Worm (Caenorhabditis elegans) whole organism, midembryonic: ENCODE measurements around the gene npp-10.

ENCODE experiments used
- T22C8.4 ChIP-seq: fragments of 200-800 bp; sonication (Bioruptor generic); IDR thresholded peaks from 2 replicates; pipeline ENCODE4 v1.3.6; 2022; ENCODE audit warnings: missing genetic modification characterization, missing compliant biosample characterization
- cog-1 ChIP-seq: sonication (generic microtip); optimal IDR thresholded peaks from 2 replicates; lab custom pipeline; 2016; ENCODE audit warnings: missing genetic modification characterization, missing compliant biosample characterization
- flt-1 ChIP-seq: fragments of 200-800 bp; sonication (Bioruptor generic); IDR thresholded peaks from 2 replicates; pipeline ENCODE4 v1.3.6; 2022; ENCODE audit warnings: missing genetic modification characterization, missing compliant biosample characterization
- klf-2 ChIP-seq: fragments of 200-800 bp; sonication (Bioruptor generic); conservative IDR thresholded peaks from 2 replicates; pipeline ENCODE4 v1.3.6; 2022; ENCODE audit warnings: missing genetic modification reagents, missing genetic modification characterization, missing compliant biosample characterization
- med-1 ChIP-seq: sonication (generic microtip); optimal IDR thresholded peaks from 2 replicates; lab custom pipeline; 2017; ENCODE audit warnings: missing genetic modification characterization, mild to moderate bottlenecking, missing compliant biosample characterization, antibody characterized with exemption, missing genetic modification reagents; ENCODE audit not compliant: insufficient read depth
- ref-1 ChIP-seq: fragments of 200-800 bp; sonication (Bioruptor generic); conservative IDR thresholded peaks from 2 replicates; pipeline ENCODE4 v1.3.6; 2022; ENCODE audit warnings: missing genetic modification reagents, missing genetic modification characterization, missing compliant biosample characterization
- tab-1 ChIP-seq: fragments of 200-800 bp; sonication (Bioruptor generic); IDR thresholded peaks from 2 replicates; pipeline ENCODE4 v1.3.6; 2022; ENCODE audit warnings: missing genetic modification characterization, missing compliant biosample characterization
- ztf-23 ChIP-seq: fragments of 200-800 bp; sonication (Bioruptor generic); IDR thresholded peaks from 2 replicates; pipeline ENCODE4 v1.3.6; 2022; ENCODE audit warnings: missing genetic modification reagents, missing genetic modification characterization, missing compliant biosample characterization
- ztf-29 ChIP-seq: fragments of 200-800 bp; sonication (Bioruptor generic); IDR thresholded peaks from 2 replicates; pipeline ENCODE4 v1.3.6; 2022; ENCODE audit warnings: missing genetic modification reagents, missing genetic modification characterization, missing compliant biosample characterization

npp-10 gene

ce11 chrIII:5981407-5981806 lies 38.0 kb downstream of the npp-10 start:
- TF ChIP-seq klf-2 (GFP tag; lab: Robert Waterston, UW): no peak
- TF ChIP-seq cog-1: no peak
- TF ChIP-seq ztf-23 (GFP tag; lab: Robert Waterston, UW): no peak
- no peak for TF ChIP-seq flt-1 (GFP tag; lab: Robert Waterston, UW)
- TF ChIP-seq ztf-29 (GFP tag; lab: Robert Waterston, UW): no peak

- no peak for TF ChIP-seq tab-1 (GFP tag; lab: Robert Waterston, UW)
- no peak for TF ChIP-seq flt-1 (GFP tag; lab: Robert Waterston, UW)
- TF ChIP-seq cog-1: no peak
- TF ChIP-seq med-1 (GFP tag; lab: Kevin White, UChicago): no peak
- no peak for TF ChIP-seq T22C8.4 (GFP tag; lab: Robert Waterston, UW)
These were observed 39.0 kb downstream of the npp-10 start for ce11 chrIII:5980274-5980918.

- TF ChIP-seq flt-1 (GFP tag; lab: Robert Waterston, UW): no peak
- no peak for TF ChIP-seq med-1 (GFP tag; lab: Kevin White, UChicago)
- TF ChIP-seq cog-1: no peak
- no peak for TF ChIP-seq ref-1 (GFP tag; lab: Robert Waterston, UW)
- TF ChIP-seq ztf-23 (GFP tag; lab: Robert Waterston, UW): no peak
- no peak for TF ChIP-seq tab-1 (GFP tag; lab: Robert Waterston, UW)
- TF ChIP-seq ztf-29 (GFP tag; lab: Robert Waterston, UW): no peak
- no peak for TF ChIP-seq klf-2 (GFP tag; lab: Robert Waterston, UW)
- no peak for TF ChIP-seq T22C8.4 (GFP tag; lab: Robert Waterston, UW)
These were observed 43.3 kb downstream of the npp-10 start for ce11 chrIII:5976021-5976420.

- TF ChIP-seq ztf-23 (GFP tag; lab: Robert Waterston, UW) (no peak), ref-1 (GFP tag; lab: Robert Waterston, UW) (no peak), med-1 (GFP tag; lab: Kevin White, UChicago) (no peak), cog-1 (no peak), flt-1 (GFP tag; lab: Robert Waterston, UW) (no peak), tab-1 (GFP tag; lab: Robert Waterston, UW) (no peak), klf-2 (GFP tag; lab: Robert Waterston, UW) (no peak), ztf-29 (GFP tag; lab: Robert Waterston, UW) (no peak), T22C8.4 (GFP tag; lab: Robert Waterston, UW) (no peak)
These were observed 44.2 kb downstream of the npp-10 start, which contains the start of gene mlp-1 for ce11 chrIII:5975005-5975730. TSS of gene mlp-1 (minus strand) at chrIII:5975055.

ce11 chrIII:5967640-5968039 lies 51.7 kb downstream of the npp-10 start:
- TF ChIP-seq ref-1 (GFP tag; lab: Robert Waterston, UW): no peak

- TF ChIP-seq T22C8.4 (GFP tag; lab: Robert Waterston, UW) (no peak), ztf-23 (GFP tag; lab: Robert Waterston, UW) (no peak), klf-2 (GFP tag; lab: Robert Waterston, UW) (no peak)
These were observed 53.4 kb downstream of the npp-10 start, which contains the start of gene dct-6 for ce11 chrIII:5965839-5966463. TSS of gene dct-6 (plus strand) at chrIII:5966413.

- TF ChIP-seq med-1 (GFP tag; lab: Kevin White, UChicago) (no peak), ztf-29 (GFP tag; lab: Robert Waterston, UW) (no peak), ztf-23 (GFP tag; lab: Robert Waterston, UW) (no peak), ref-1 (GFP tag; lab: Robert Waterston, UW) (no peak), cog-1 (no peak), T22C8.4 (GFP tag; lab: Robert Waterston, UW) (no peak), klf-2 (GFP tag; lab: Robert Waterston, UW) (no peak), flt-1 (GFP tag; lab: Robert Waterston, UW) (no peak), tab-1 (GFP tag; lab: Robert Waterston, UW) (no peak)
These were observed 54.0 kb downstream of the npp-10 start for ce11 chrIII:5965368-5965767.

- TF ChIP-seq tab-1 (GFP tag; lab: Robert Waterston, UW): no peak
- TF ChIP-seq flt-1 (GFP tag; lab: Robert Waterston, UW): no peak
- no peak for TF ChIP-seq ref-1 (GFP tag; lab: Robert Waterston, UW)
- TF ChIP-seq ztf-29 (GFP tag; lab: Robert Waterston, UW): no peak
- no peak for TF ChIP-seq med-1 (GFP tag; lab: Kevin White, UChicago)
- no peak for TF ChIP-seq klf-2 (GFP tag; lab: Robert Waterston, UW)
- no peak for TF ChIP-seq ztf-23 (GFP tag; lab: Robert Waterston, UW)
- no peak for TF ChIP-seq T22C8.4 (GFP tag; lab: Robert Waterston, UW)
- no peak for TF ChIP-seq cog-1
These were observed 55.2 kb downstream of the npp-10 start for ce11 chrIII:5964058-5964632.
